Worm (Caenorhabditis elegans) whole organism, L3 larva: ENCODE results near the gene fubl-3.

Source experiments
- R02D3.7 ChIP-seq: fragments of 150-350 bp; optimal IDR thresholded peaks from 2 replicates; lab custom pipeline; 2014; ENCODE audit warnings: missing biosample characterization, missing genetic modification characterization
- ZK546.5 ChIP-seq: sonication (generic microtip); optimal IDR thresholded peaks from 2 replicates; lab custom pipeline; 2017; ENCODE audit warnings: missing biosample characterization, missing genetic modification characterization
- ama-1 ChIP-seq: fragments of 150-350 bp; optimal IDR thresholded peaks from 2 replicates; lab custom pipeline; 2018
- ceh-28 ChIP-seq: fragments of 150-350 bp; optimal IDR thresholded peaks from 2 replicates; lab custom pipeline; 2014; ENCODE audit warnings: missing biosample characterization, missing genetic modification reagents, missing genetic modification characterization
- ceh-9 ChIP-seq: sonication (generic microtip); optimal IDR thresholded peaks from 2 replicates; lab custom pipeline; 2018; ENCODE audit warnings: missing biosample characterization, missing genetic modification characterization
- egl-27 ChIP-seq: sonication (generic microtip); optimal IDR thresholded peaks from 4 replicates; lab custom pipeline; 2017; ENCODE audit warnings: missing biosample characterization, missing genetic modification reagents, missing genetic modification characterization
- egl-5 ChIP-seq: fragments of 150-350 bp; optimal IDR thresholded peaks from 2 replicates; lab custom pipeline; 2017; ENCODE audit warnings: missing biosample characterization, missing genetic modification reagents, missing genetic modification characterization, inconsistent platforms
- elt-2 ChIP-seq: sonication (generic microtip); optimal IDR thresholded peaks from 2 replicates; lab custom pipeline; 2016; ENCODE audit warnings: missing genetic modification reagents, mild to moderate bottlenecking, missing genetic modification characterization, missing compliant biosample characterization
- fkh-10 ChIP-seq: sonication (generic microtip); optimal IDR thresholded peaks from 2 replicates; lab custom pipeline; 2017; ENCODE audit warnings: missing biosample characterization, missing genetic modification reagents, missing genetic modification characterization
- fkh-2 ChIP-seq: fragments of 150-350 bp; optimal IDR thresholded peaks from 2 replicates; lab custom pipeline; 2014; ENCODE audit warnings: missing biosample characterization, missing genetic modification reagents, missing genetic modification characterization
- fos-1 ChIP-seq: fragments of 150-350 bp; optimal IDR thresholded peaks from 2 replicates; lab custom pipeline; 2014; ENCODE audit warnings: missing biosample characterization, missing genetic modification characterization
- hmg-11 ChIP-seq: sonication (generic microtip); optimal IDR thresholded peaks from 2 replicates; lab custom pipeline; 2016; ENCODE audit warnings: missing genetic modification characterization, missing compliant biosample characterization
- jun-1 ChIP-seq: fragments of 150-350 bp; optimal IDR thresholded peaks from 2 replicates; lab custom pipeline; 2014; ENCODE audit warnings: missing biosample characterization, missing genetic modification reagents, missing genetic modification characterization
- lin-15B ChIP-seq: fragments of 150-350 bp; optimal IDR thresholded peaks from 2 replicates; lab custom pipeline; 2014; ENCODE audit warnings: missing biosample characterization, missing genetic modification characterization
- lin-39 ChIP-seq: fragments of 150-350 bp; optimal IDR thresholded peaks from 2 replicates; lab custom pipeline; 2018; ENCODE audit warnings: missing biosample characterization, missing genetic modification reagents, missing genetic modification characterization
- lsy-12 ChIP-seq: sonication (generic microtip); optimal IDR thresholded peaks from 2 replicates; lab custom pipeline; 2016; ENCODE audit warnings: mild to moderate bottlenecking, missing genetic modification characterization, missing compliant biosample characterization
- mdl-1 ChIP-seq: fragments of 150-350 bp; optimal IDR thresholded peaks from 2 replicates; lab custom pipeline; 2014; ENCODE audit warnings: missing biosample characterization, missing genetic modification characterization
- mml-1 ChIP-seq: fragments of 150-350 bp; sonication (generic microtip); optimal IDR thresholded peaks from 3 replicates; lab custom pipeline; 2014; ENCODE audit warnings: missing biosample characterization, missing genetic modification characterization
- nfya-1 ChIP-seq: sonication (generic microtip); optimal IDR thresholded peaks from 2 replicates; lab custom pipeline; 2017; ENCODE audit warnings: missing genetic modification characterization, mild to moderate bottlenecking, missing compliant biosample characterization, antibody characterized with exemption, moderate library complexity; ENCODE audit not compliant: insufficient read depth
- nhr-12 ChIP-seq: fragments of 150-350 bp; optimal IDR thresholded peaks from 2 replicates; lab custom pipeline; 2014; ENCODE audit warnings: missing biosample characterization, missing genetic modification characterization
- nhr-23 ChIP-seq: fragments of 150-350 bp; optimal IDR thresholded peaks from 2 replicates; lab custom pipeline; 2014; ENCODE audit warnings: missing biosample characterization, missing genetic modification reagents, missing genetic modification characterization
- nhr-237 ChIP-seq: fragments of 150-350 bp; optimal IDR thresholded peaks from 2 replicates; lab custom pipeline; 2014; ENCODE audit warnings: missing biosample characterization, missing genetic modification characterization
- nhr-25 ChIP-seq: sonication (generic microtip); optimal IDR thresholded peaks from 2 replicates; lab custom pipeline; 2017; ENCODE audit warnings: missing biosample characterization, missing genetic modification characterization
- nhr-43 ChIP-seq: sonication (generic microtip); optimal IDR thresholded peaks from 2 replicates; lab custom pipeline; 2016; ENCODE audit warnings: mild to moderate bottlenecking, missing genetic modification characterization, missing compliant biosample characterization; ENCODE audit not compliant: poor library complexity, severe bottlenecking
- nhr-67 ChIP-seq: fragments of 150-350 bp; optimal IDR thresholded peaks from 2 replicates; lab custom pipeline; 2014; ENCODE audit warnings: missing biosample characterization, missing genetic modification characterization
- nhr-76 ChIP-seq: fragments of 150-350 bp; sonication (generic microtip); optimal IDR thresholded peaks from 5 replicates; lab custom pipeline; 2014; ENCODE audit warnings: missing biosample characterization, missing genetic modification characterization
- nhr-77 ChIP-seq: fragments of 150-350 bp; optimal IDR thresholded peaks from 2 replicates; lab custom pipeline; 2014; ENCODE audit warnings: missing biosample characterization, missing genetic modification characterization
- pha-4 ChIP-seq: fragments of 150-350 bp; optimal IDR thresholded peaks from 2 replicates; lab custom pipeline; 2014; ENCODE audit warnings: missing biosample characterization, missing genetic modification reagents, missing genetic modification characterization
- pqm-1 ChIP-seq: fragments of 150-350 bp; optimal IDR thresholded peaks from 2 replicates; lab custom pipeline; 2017; ENCODE audit warnings: missing biosample characterization, missing genetic modification characterization, inconsistent platforms
- sea-2 ChIP-seq: fragments of 150-350 bp; sonication (generic microtip); optimal IDR thresholded peaks from 4 replicates; lab custom pipeline; 2014; ENCODE audit warnings: missing biosample characterization, missing genetic modification reagents, missing genetic modification characterization
- skn-1 ChIP-seq: fragments of 150-350 bp; optimal IDR thresholded peaks from 2 replicates; lab custom pipeline; 2014; ENCODE audit warnings: missing biosample characterization, missing genetic modification characterization
- snpc-4 ChIP-seq: fragments of 150-350 bp; optimal IDR thresholded peaks from 2 replicates; lab custom pipeline; 2014; ENCODE audit warnings: missing biosample characterization, missing genetic modification characterization
- tbx-2 ChIP-seq: sonication (generic microtip); optimal IDR thresholded peaks from 2 replicates; lab custom pipeline; 2016; ENCODE audit warnings: mild to moderate bottlenecking, missing genetic modification characterization, missing compliant biosample characterization
- unc-39 ChIP-seq: sonication (generic microtip); optimal IDR thresholded peaks from 4 replicates; lab custom pipeline; 2017; ENCODE audit warnings: missing biosample characterization, missing genetic modification characterization
- unc-62 ChIP-seq: fragments of 150-350 bp; sonication (generic microtip); optimal IDR thresholded peaks from 4 replicates; lab custom pipeline; 2014; ENCODE audit warnings: missing biosample characterization, missing genetic modification reagents, missing genetic modification characterization
- ztf-4 ChIP-seq: fragments of 150-350 bp; optimal IDR thresholded peaks from 2 replicates; lab custom pipeline; 2014; ENCODE audit warnings: missing biosample characterization, missing genetic modification characterization

Gene fubl-3

ce11 chrX:17451410-17451809 is 17.2 kb downstream of the fubl-3 start, which contains the start of gene C36E6.2:
Gene C36E6.2, plus strand, starts transcription at chrX:17451670.
- TF ChIP-seq jun-1 (tag; lab: Kevin White, UChicago): peak; percentile 25
- no peak for TF ChIP-seq pqm-1 (tag; lab: Kevin White, UChicago)
- TF ChIP-seq ama-1: no peak
- TF ChIP-seq ztf-4 (tag; lab: Kevin White, UChicago): no peak
- peak; percentile 31 for TF ChIP-seq nhr-43 (tag; lab: Kevin White, UChicago)
- no peak for TF ChIP-seq nhr-12 (tag; lab: Kevin White, UChicago)
- no peak for TF ChIP-seq ZK546.5 (tag; lab: Kevin White, UChicago)
- peak; percentile 65 for TF ChIP-seq snpc-4 (tag; lab: Kevin White, UChicago)
- TF ChIP-seq elt-2 (tag; lab: Kevin White, UChicago): peak; percentile 44
- TF ChIP-seq lin-39: peak; percentile 69
- no peak for TF ChIP-seq mml-1 (tag; lab: Kevin White, UChicago)
- peak; percentile 34 for TF ChIP-seq ceh-28 (tag; lab: Kevin White, UChicago)
- no peak for TF ChIP-seq nhr-67 (tag; lab: Kevin White, UChicago)
- peak; percentile 91 for TF ChIP-seq hmg-11 (tag; lab: Kevin White, UChicago)
- TF ChIP-seq nhr-25 (tag; lab: Kevin White, UChicago): peak; percentile 81
- peak; percentile 77 for TF ChIP-seq nfya-1
- peak; percentile 42 for TF ChIP-seq lsy-12
- TF ChIP-seq nhr-76 (tag; lab: Kevin White, UChicago): no peak
- TF ChIP-seq lin-15B (tag; lab: Kevin White, UChicago): peak; percentile 27
- TF ChIP-seq egl-5 (tag; lab: Kevin White, UChicago): peak; percentile 89
- TF ChIP-seq skn-1 (tag; lab: Kevin White, UChicago): peak; percentile 62
- peak; percentile 80 for TF ChIP-seq pha-4 (tag; lab: Kevin White, UChicago)
- TF ChIP-seq nhr-237 (tag; lab: Kevin White, UChicago): no peak
- peak; percentile 74 for TF ChIP-seq nhr-23 (tag; lab: Kevin White, UChicago)
- TF ChIP-seq fkh-2: no peak
- TF ChIP-seq unc-39: no peak
- peak; percentile 98 for TF ChIP-seq mdl-1 (tag; lab: Kevin White, UChicago)

DNA sequence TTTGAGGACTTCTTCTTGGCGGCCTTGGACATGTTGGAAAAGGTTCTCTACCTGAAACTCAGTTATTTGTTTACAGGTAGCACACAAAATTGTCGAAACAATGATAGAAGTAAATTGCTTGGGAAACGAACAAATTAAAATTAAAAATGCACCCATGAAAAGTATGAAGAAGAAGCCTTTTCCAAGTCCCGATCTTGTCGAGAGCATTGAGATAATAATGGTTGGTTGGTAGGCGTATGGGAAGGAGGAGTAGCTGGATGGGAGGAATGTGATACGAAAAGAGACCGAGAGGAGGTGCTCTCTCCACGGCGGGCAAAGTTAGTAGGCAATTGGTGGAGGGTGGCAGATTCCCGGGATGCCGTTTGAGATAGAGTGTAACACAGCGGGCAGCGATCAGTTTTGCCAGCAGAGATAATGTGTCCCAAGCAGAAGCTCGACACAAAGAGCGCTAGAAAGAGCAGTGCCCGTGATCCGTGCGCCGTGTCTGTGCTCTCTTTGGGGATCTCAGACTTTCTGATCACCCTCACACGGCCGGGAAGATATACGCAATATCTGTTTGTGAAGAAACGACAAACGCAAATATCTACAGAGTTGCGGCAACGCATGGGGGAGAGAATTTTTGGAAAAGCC is 22.4 kb downstream of the fubl-3 start, which contains the start of gene mlc-2:
Gene mlc-2 (minus strand): TSS at position 51 of the 630 bp plus-strand sequence.
- TF ChIP-seq nhr-23 (tag; lab: Kevin White, UChicago) (no peak), ceh-9 (tag; lab: Kevin White, UChicago) (no peak), pha-4 (tag; lab: Kevin White, UChicago) (peak; percentile 19), R02D3.7 (tag; lab: Kevin White, UChicago) (no peak), lin-39 (peak; percentile 8), ztf-4 (tag; lab: Kevin White, UChicago) (no peak), lin-15B (tag; lab: Kevin White, UChicago) (no peak)

ce11 chrX:17458887-17459286 is 24.6 kb downstream of the fubl-3 start, which contains the start of gene mlc-1:
Gene mlc-1, plus strand, starts transcription at chrX:17459210.
- TF ChIP-seq egl-27 (tag; lab: Kevin White, UChicago) (no peak), ama-1 (no peak), snpc-4 (tag; lab: Kevin White, UChicago) (no peak), nhr-12 (tag; lab: Kevin White, UChicago) (no peak), nhr-76 (tag; lab: Kevin White, UChicago) (no peak), nhr-77 (tag; lab: Kevin White, UChicago) (no peak), nhr-43 (tag; lab: Kevin White, UChicago) (no peak), fkh-10 (GFP tag; lab: Kevin White, UChicago) (no peak), R02D3.7 (tag; lab: Kevin White, UChicago) (no peak), egl-5 (tag; lab: Kevin White, UChicago) (no peak), sea-2 (no peak), nfya-1 (no peak), tbx-2 (tag; lab: Kevin White, UChicago) (no peak), unc-62 (no peak), hmg-11 (tag; lab: Kevin White, UChicago) (no peak), ceh-28 (tag; lab: Kevin White, UChicago) (no peak), fos-1 (tag; lab: Kevin White, UChicago) (no peak), jun-1 (tag; lab: Kevin White, UChicago) (no peak)
